Fruit fly (Drosophila melanogaster) whole organism, embryonic: Measurements from ENCODE around the gene Ubqn.

ENCODE experiments used
- Aef1 ChIP-seq: fragments of 200-800 bp; sonication (Bioruptor generic); IDR thresholded peaks from 3 replicates; pipeline ENCODE4 v1.3.6; 2022; ENCODE audit warnings: missing biosample characterization, missing genetic modification characterization
- Awh ChIP-seq: fragments of 200-800 bp; sonication (Bioruptor generic); IDR thresholded peaks from 2 replicates; pipeline ENCODE4, ENCODE4 v1.3.6; 2022; ENCODE audit warnings: missing biosample characterization, missing genetic modification characterization
- CG10274 ChIP-seq: fragments of 200-800 bp; sonication (Bioruptor generic); optimal IDR thresholded peaks from 3 replicates; lab custom pipeline; 2017; ENCODE audit warnings: missing biosample characterization, mild to moderate bottlenecking, missing genetic modification characterization
- CG11247 ChIP-seq: fragments of 200-800 bp; sonication (Bioruptor generic); IDR thresholded peaks from 2 replicates; pipeline ENCODE4 v1.3.6; 2022; ENCODE audit warnings: missing biosample characterization, missing genetic modification characterization
- CG11398 ChIP-seq: fragments of 200-800 bp; sonication (Bioruptor generic); optimal IDR thresholded peaks from 2 replicates; lab custom pipeline; 2016; ENCODE audit warnings: missing biosample characterization, missing genetic modification characterization
- CG13894 ChIP-seq: fragments of 200-800 bp; sonication (Bioruptor generic); optimal IDR thresholded peaks from 3 replicates; lab custom pipeline; 2018; ENCODE audit warnings: missing biosample characterization, mild to moderate bottlenecking, missing genetic modification characterization, moderate library complexity
- CG14441 ChIP-seq: fragments of 200-800 bp; sonication (Bioruptor generic); IDR thresholded peaks from 2 replicates; pipeline ENCODE4 v1.3.6; 2022; ENCODE audit warnings: missing biosample characterization, missing genetic modification characterization
- CG15011 ChIP-seq: fragments of 200-800 bp; sonication (Bioruptor generic); optimal IDR thresholded peaks from 3 replicates; lab custom pipeline; 2018; ENCODE audit warnings: missing biosample characterization, mild to moderate bottlenecking, missing genetic modification characterization
- CG1603 ChIP-seq: fragments of 200-800 bp; sonication (Bioruptor generic); optimal IDR thresholded peaks from 2 replicates; lab custom pipeline; 2019; ENCODE audit warnings: missing biosample characterization, mild to moderate bottlenecking, missing genetic modification characterization, moderate library complexity
- CG17359 ChIP-seq: fragments of 200-800 bp; sonication (Bioruptor generic); optimal IDR thresholded peaks from 3 replicates; lab custom pipeline; 2018; ENCODE audit warnings: missing biosample characterization, mild to moderate bottlenecking, missing genetic modification characterization, moderate library complexity
- CG18011 ChIP-seq: fragments of 200-800 bp; sonication (Bioruptor generic); optimal IDR thresholded peaks from 2 replicates; lab custom pipeline; 2017; ENCODE audit warnings: missing biosample characterization, missing genetic modification characterization, mild to moderate bottlenecking, moderate library complexity, missing genotype
- CG31224 ChIP-seq: fragments of 200-800 bp; sonication (Bioruptor generic); IDR thresholded peaks from 2 replicates; pipeline ENCODE4 v1.3.6; 2022; ENCODE audit warnings: missing biosample characterization, missing genetic modification characterization
- CG32772 ChIP-seq: fragments of 200-800 bp; sonication (Bioruptor generic); IDR thresholded peaks from 2 replicates; pipeline ENCODE4 v1.3.6; 2022; ENCODE audit warnings: missing biosample characterization, missing genetic modification characterization
- CG34376 ChIP-seq: fragments of 200-800 bp; sonication (Bioruptor generic); optimal IDR thresholded peaks from 2 replicates; lab custom pipeline; 2018; ENCODE audit warnings: missing biosample characterization, mild to moderate bottlenecking, missing genetic modification characterization
- CG4360 ChIP-seq: fragments of 200-800 bp; sonication (Bioruptor generic); IDR thresholded peaks from 2 replicates; pipeline ENCODE4 v1.3.6; 2022; ENCODE audit warnings: missing biosample characterization, missing genetic modification characterization
- CG4617 ChIP-seq: fragments of 200-800 bp; sonication (Bioruptor generic); optimal IDR thresholded peaks from 3 replicates; lab custom pipeline; 2016; ENCODE audit warnings: missing biosample characterization, missing genetic modification characterization, borderline replicate concordance
- CG4820 ChIP-seq: fragments of 200-800 bp; sonication (Bioruptor generic); optimal IDR thresholded peaks from 3 replicates; lab custom pipeline; 2016; ENCODE audit warnings: missing biosample characterization, missing genetic modification characterization
- CG6654 ChIP-seq: fragments of 200-800 bp; sonication (Bioruptor generic); optimal IDR thresholded peaks from 2 replicates; lab custom pipeline; 2017; ENCODE audit warnings: missing biosample characterization, mild to moderate bottlenecking, missing genetic modification characterization
- CG6683 ChIP-seq: fragments of 200-800 bp; sonication (Bioruptor generic); optimal IDR thresholded peaks from 2 replicates; lab custom pipeline; 2017; ENCODE audit warnings: missing biosample characterization, mild to moderate bottlenecking, missing genetic modification characterization, missing genetic modification reagents
- CG7786 ChIP-seq: fragments of 200-800 bp; sonication (Bioruptor generic); optimal IDR thresholded peaks from 2 replicates; lab custom pipeline; 2016; ENCODE audit warnings: missing biosample characterization, missing genetic modification characterization
- CG9797 ChIP-seq: fragments of 200-800 bp; sonication (Bioruptor generic); optimal IDR thresholded peaks from 3 replicates; lab custom pipeline; 2018; ENCODE audit warnings: missing biosample characterization, mild to moderate bottlenecking, missing genetic modification characterization
- CHES-1-like ChIP-seq: fragments of 200-800 bp; sonication (Bioruptor generic); optimal IDR thresholded peaks from 2 replicates; lab custom pipeline; 2016; ENCODE audit warnings: missing biosample characterization, missing genetic modification characterization
- D19A ChIP-seq: fragments of 200-800 bp; optimal IDR thresholded peaks from 3 replicates; lab custom pipeline; 2019; ENCODE audit warnings: missing biosample characterization, mild to moderate bottlenecking, missing genetic modification characterization, moderate library complexity
- Gug ChIP-seq: fragments of 200-800 bp; sonication (Bioruptor generic); IDR thresholded peaks from 4 replicates; pipeline ENCODE4 v1.3.6; 2022; ENCODE audit warnings: missing biosample characterization, missing genetic modification characterization
- HLH54F ChIP-seq: fragments of 200-800 bp; sonication (Bioruptor generic); optimal IDR thresholded peaks from 3 replicates; lab custom pipeline; 2016; ENCODE audit warnings: missing biosample characterization, missing genetic modification characterization
- NK7.1 ChIP-seq: fragments of 200-800 bp; sonication (Bioruptor generic); optimal IDR thresholded peaks from 3 replicates; lab custom pipeline; 2016; ENCODE audit warnings: missing biosample characterization, missing genetic modification characterization
- Oaz ChIP-seq: fragments of 200-800 bp; sonication (Bioruptor generic); IDR thresholded peaks from 2 replicates; pipeline ENCODE4 v1.3.6; 2022; ENCODE audit warnings: missing biosample characterization, missing genetic modification characterization
- PHDP ChIP-seq: fragments of 200-800 bp; sonication (Bioruptor generic); optimal IDR thresholded peaks from 3 replicates; lab custom pipeline; 2018; ENCODE audit warnings: missing biosample characterization, mild to moderate bottlenecking, missing genetic modification characterization, moderate library complexity
- Sry-β ChIP-seq: fragments of 200-800 bp; sonication (Bioruptor generic); optimal IDR thresholded peaks from 2 replicates; lab custom pipeline; 2018; ENCODE audit warnings: missing biosample characterization, mild to moderate bottlenecking, missing genetic modification characterization, moderate library complexity
- al ChIP-seq: fragments of 200-800 bp; sonication (Bioruptor generic); IDR thresholded peaks from 2 replicates; pipeline ENCODE4 v1.3.6; 2022; ENCODE audit warnings: missing biosample characterization, missing genetic modification characterization
- bsh ChIP-seq, 2 experiments: fragments of 200-800 bp; sonication (Bioruptor generic); optimal IDR thresholded peaks; 2 replicates each; lab custom pipeline; 2017 to 2018; ENCODE audit warnings: mild to moderate bottlenecking in 2 of 2, missing biosample characterization in 2 of 2, missing genetic modification characterization in 2 of 2, moderate library complexity in 1 of 2
- fu2 ChIP-seq: fragments of 200-800 bp; sonication (Bioruptor generic); optimal IDR thresholded peaks from 2 replicates; lab custom pipeline; 2016; ENCODE audit warnings: missing biosample characterization, missing genetic modification characterization
- gcm2 ChIP-seq: fragments of 200-800 bp; sonication (Bioruptor generic); optimal IDR thresholded peaks from 2 replicates; lab custom pipeline; 2016; ENCODE audit warnings: missing biosample characterization, missing genetic modification characterization
- hkb ChIP-seq, 2 experiments: fragments of 200-800 bp in 1 of 2; fragments of >200 bp in 1 of 2; sonication (Bioruptor generic) in 1 of 2; IDR thresholded peaks in 1 of 2; optimal IDR thresholded peaks in 1 of 2; 2 replicates each; pipeline versions ENCODE4 v1.3.6 to Lab custom; 2017 to 2022; ENCODE audit warnings: missing biosample characterization in 1 of 2, missing genetic modification characterization in 1 of 2
- kni ChIP-seq: fragments of 200-800 bp; sonication (Bioruptor generic); optimal IDR thresholded peaks from 3 replicates; lab custom pipeline; 2017; ENCODE audit warnings: mild to moderate bottlenecking, missing biosample characterization, missing genetic modification reagents, missing genetic modification characterization
- lbe ChIP-seq: fragments of 200-800 bp; sonication (Bioruptor generic); optimal IDR thresholded peaks from 2 replicates; lab custom pipeline; 2016; ENCODE audit warnings: missing biosample characterization, mild to moderate bottlenecking, missing genetic modification characterization
- lilli ChIP-seq: fragments of 200-800 bp; sonication (Bioruptor generic); optimal IDR thresholded peaks from 3 replicates; lab custom pipeline; 2016; ENCODE audit warnings: missing biosample characterization, missing genetic modification characterization
- org-1 ChIP-seq: fragments of 200-800 bp; sonication (Bioruptor generic); optimal IDR thresholded peaks from 2 replicates; lab custom pipeline; 2017; ENCODE audit warnings: missing biosample characterization, missing genetic modification characterization
- pho ChIP-seq: fragments of 200-800 bp; sonication (Bioruptor generic); optimal IDR thresholded peaks from 2 replicates; lab custom pipeline; 2016; ENCODE audit warnings: missing biosample characterization, missing genetic modification characterization
- pros ChIP-seq: fragments of 200-800 bp; sonication (Bioruptor generic); optimal IDR thresholded peaks from 3 replicates; lab custom pipeline; 2019; ENCODE audit warnings: missing biosample characterization, mild to moderate bottlenecking, missing genetic modification characterization, moderate library complexity
- sim ChIP-seq: fragments of 200-800 bp; sonication (Bioruptor generic); IDR thresholded peaks from 2 replicates; pipeline ENCODE4 v1.3.6; 2022; ENCODE audit warnings: missing biosample characterization, missing genetic modification characterization
- sima ChIP-seq: fragments of 200-800 bp; sonication (Bioruptor generic); optimal IDR thresholded peaks from 2 replicates; lab custom pipeline; 2016; ENCODE audit warnings: missing biosample characterization, missing genetic modification characterization
- stwl ChIP-seq: fragments of 200-800 bp; sonication (Bioruptor generic); optimal IDR thresholded peaks from 3 replicates; lab custom pipeline; 2018; ENCODE audit warnings: missing biosample characterization, mild to moderate bottlenecking, missing genetic modification characterization, moderate library complexity
- tap ChIP-seq: fragments of 200-800 bp; optimal IDR thresholded peaks from 3 replicates; lab custom pipeline; 2019; ENCODE audit warnings: missing biosample characterization, mild to moderate bottlenecking, missing genetic modification characterization, moderate library complexity
- tgo ChIP-seq: fragments of 200-800 bp; sonication (Bioruptor generic); IDR thresholded peaks from 3 replicates; pipeline ENCODE4 v1.3.6; 2022; ENCODE audit warnings: missing biosample characterization, missing genetic modification characterization
- unc-4 ChIP-seq: fragments of 200-800 bp; sonication (Bioruptor generic); IDR thresholded peaks from 2 replicates; pipeline ENCODE4 v1.3.6; 2022; ENCODE audit warnings: missing biosample characterization, missing genetic modification characterization; ENCODE audit not compliant: partially characterized antibody
- zf30C ChIP-seq: fragments of 200-800 bp; sonication (Bioruptor generic); optimal IDR thresholded peaks from 3 replicates; lab custom pipeline; 2018; ENCODE audit warnings: missing biosample characterization, mild to moderate bottlenecking, missing genetic modification characterization

Gene Ubqn

DNA sequence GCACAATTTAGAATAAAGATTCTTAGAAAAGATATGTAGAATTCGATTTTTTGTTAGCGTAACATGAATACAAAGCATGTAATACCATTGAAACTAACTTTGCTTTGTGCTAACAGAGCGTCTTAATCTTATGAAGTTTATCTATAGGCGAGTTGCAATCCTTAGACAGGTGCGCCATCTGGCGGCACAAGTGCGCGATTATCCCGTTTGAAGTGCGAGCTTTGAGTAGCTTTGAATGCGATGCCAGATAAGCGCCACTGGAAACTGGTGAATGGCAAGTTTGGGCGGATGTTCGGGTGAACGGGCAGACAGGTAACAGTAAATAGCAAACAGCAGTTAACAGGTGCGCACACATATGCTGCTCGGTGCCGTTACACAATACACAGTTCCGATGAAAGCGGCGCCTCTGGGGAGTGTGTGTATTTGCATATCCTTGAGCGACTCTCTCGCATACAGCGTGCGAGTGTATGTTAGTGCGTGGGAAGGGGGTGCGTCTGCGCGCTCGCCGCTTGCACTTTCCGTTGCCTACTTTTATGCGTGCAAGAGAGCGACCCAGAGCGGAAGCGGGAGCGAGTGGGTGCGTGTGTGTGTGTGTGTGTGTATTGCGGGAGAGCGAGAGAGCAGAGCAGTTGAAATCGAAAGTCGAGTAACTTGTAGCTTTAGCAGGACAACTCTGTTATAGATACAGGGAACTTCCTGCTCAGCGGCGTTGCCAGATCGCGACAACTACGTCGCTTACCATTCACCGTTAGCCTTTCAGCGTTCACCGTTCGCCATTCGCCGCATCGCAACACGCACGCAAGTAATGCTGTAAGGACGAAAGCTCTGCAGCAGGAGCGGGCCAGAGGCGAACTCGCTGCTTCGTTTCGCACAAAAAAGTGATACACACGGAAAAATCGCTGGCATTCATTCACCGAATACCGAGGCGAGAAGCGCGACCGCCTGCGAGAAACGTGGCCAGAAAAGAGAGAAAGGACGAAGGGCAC lies 34.7 kb downstream of the Ubqn start, which contains the start of gene CG12531 (continued):
- TF ChIP-seq tgo (GFP tag; lab: Robert Waterston, UW) (no peak), CHES-1-like (no peak), pho (GFP tag; lab: Kevin White, UChicago) (no peak), Awh (GFP tag; lab: Robert Waterston, UW) (no peak)

DNA sequence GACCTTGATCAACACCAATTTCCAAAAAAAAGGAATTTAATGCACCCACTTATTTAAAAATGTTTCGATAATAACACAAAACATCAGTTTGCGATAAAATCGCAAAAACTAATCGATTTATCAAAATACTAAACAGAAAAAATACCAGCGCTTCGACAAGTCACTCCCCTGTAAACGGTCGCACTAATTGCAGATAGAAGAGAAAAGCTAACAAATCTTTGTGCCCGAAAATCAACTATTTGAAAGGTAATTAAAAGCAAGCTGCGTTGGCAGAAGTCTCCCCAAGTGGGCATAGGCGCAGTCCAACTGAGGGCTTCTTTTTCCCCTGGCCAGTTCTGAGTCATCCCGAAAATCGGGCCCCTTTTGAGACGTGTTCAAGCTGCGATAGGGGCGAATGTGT lies 47.2 kb downstream of the Ubqn start, which contains the start of gene AP-1-2beta:
TSS of gene AP-1-2beta (plus strand) at position 161 of the 400 bp plus-strand sequence.
- TF ChIP-seq stwl (peak; percentile 75), bsh (GFP tag; optimal IDR thresholded peaks at IDR 0.05; lab: Kevin White, UChicago) (no peak), CG34376 (GFP tag; lab: Kevin White, UChicago) (no peak), CG7786 (no peak), CG4360 (no peak), hkb (optimal IDR thresholded peaks at IDR 0.05; lab: Kevin White, UChicago) (no peak), hkb (GFP tag; IDR thresholded peaks at IDR 0.05; lab: Robert Waterston, UW) (no peak), unc-4 (GFP tag; lab: Robert Waterston, UW) (0 out of 2 replicates have a peak, but pooled peaks have one; percentile 40), CG13894 (tag; lab: Kevin White, UChicago) (no peak), Aef1 (GFP tag; lab: Robert Waterston, UW) (no peak), gcm2 (GFP tag; lab: Kevin White, UChicago) (no peak), Gug (GFP tag; lab: Robert Waterston, UW) (no peak), CG14441 (GFP tag; lab: Robert Waterston, UW) (no peak), CG11398 (no peak), Awh (GFP tag; lab: Robert Waterston, UW) (no peak), CG6683 (GFP tag; lab: Kevin White, UChicago) (no peak), Oaz (GFP tag; lab: Robert Waterston, UW) (no peak), CG4820 (GFP tag; lab: Kevin White, UChicago) (no peak), kni (GFP tag; lab: Kevin White, UChicago) (no peak), tap (tag; lab: Kevin White, UChicago) (no peak), CG31224 (no peak), Sry-β (GFP tag; lab: Kevin White, UChicago) (no peak), NK7.1 (no peak), CG15011 (GFP tag; lab: Kevin White, UChicago) (no peak), pros (no peak), CG6654 (GFP tag; lab: Kevin White, UChicago) (no peak), CG18011 (no peak), lbe (GFP tag; lab: Kevin White, UChicago) (no peak), CG4617 (GFP tag; lab: Kevin White, UChicago) (peak; percentile 56), CG11247 (no peak), HLH54F (GFP tag; lab: Kevin White, UChicago) (no peak), zf30C (no peak), sim (GFP tag; lab: Robert Waterston, UW) (no peak), lilli (GFP tag; lab: Kevin White, UChicago) (no peak), al (GFP tag; lab: Robert Waterston, UW) (no peak), CG9797 (GFP tag; lab: Kevin White, UChicago) (peak; percentile 75), PHDP (tag; lab: Kevin White, UChicago) (no peak), org-1 (GFP tag; lab: Kevin White, UChicago) (no peak), CG1603 (no peak), CG17359 (no peak), fu2 (GFP tag; lab: Kevin White, UChicago) (no peak), sima (GFP tag; lab: Kevin White, UChicago) (no peak), CG10274 (no peak), D19A (tag; lab: Kevin White, UChicago) (no peak), CG32772 (GFP tag; lab: Robert Waterston, UW) (no peak)
